Worm (Caenorhabditis elegans): ENCODE measurements around the gene H10D18.5.

DNA sequence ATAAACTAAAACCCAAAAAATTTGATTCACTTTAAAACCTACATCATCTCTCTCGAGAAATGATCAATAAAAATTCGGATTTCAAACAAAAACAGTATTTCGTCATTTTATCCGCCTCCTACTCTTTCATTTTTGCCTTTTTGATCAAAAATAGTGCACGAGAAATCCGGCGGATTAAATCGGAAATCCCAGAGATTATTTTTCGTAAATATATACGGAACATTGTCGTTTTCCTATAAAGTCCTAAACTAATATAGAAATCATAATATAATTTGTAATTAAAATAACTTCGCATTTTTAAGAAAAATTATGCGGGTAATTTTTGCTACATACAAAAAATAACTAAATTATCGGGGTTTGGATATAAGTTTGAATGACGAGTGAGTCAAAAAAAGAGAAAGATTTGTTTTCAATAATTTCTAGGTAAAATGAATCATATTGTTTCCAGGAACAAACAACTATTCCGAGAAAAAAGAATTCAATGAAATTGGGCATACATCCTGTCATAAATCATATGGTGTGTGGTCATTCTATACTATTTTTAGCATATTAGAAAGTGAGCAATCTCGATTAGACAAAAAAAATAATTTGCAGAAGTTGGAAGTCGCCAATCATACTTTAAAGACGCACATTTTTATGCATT, 42.7 kb upstream of the H10D18.5 start, which contains the start of gene nhr-158:
- TF ChIP-seq blmp-1 (tag; optimal IDR thresholded peaks at IDR 0.05) (no peak), sptf-1 (tag; optimal IDR thresholded peaks at IDR 0.05) (no peak), lsy-2 (tag; optimal IDR thresholded peaks at IDR 0.05) (no peak), ztf-11 (tag; optimal IDR thresholded peaks at IDR 0.05) (no peak), unc-62 (GFP tag; optimal IDR thresholded peaks at IDR 0.05) (no peak), nhr-2 (tag; optimal IDR thresholded peaks at IDR 0.05) (no peak)
